ENCODE assay signal across 1 fruit fly cellular context in the genomic region with DNA sequence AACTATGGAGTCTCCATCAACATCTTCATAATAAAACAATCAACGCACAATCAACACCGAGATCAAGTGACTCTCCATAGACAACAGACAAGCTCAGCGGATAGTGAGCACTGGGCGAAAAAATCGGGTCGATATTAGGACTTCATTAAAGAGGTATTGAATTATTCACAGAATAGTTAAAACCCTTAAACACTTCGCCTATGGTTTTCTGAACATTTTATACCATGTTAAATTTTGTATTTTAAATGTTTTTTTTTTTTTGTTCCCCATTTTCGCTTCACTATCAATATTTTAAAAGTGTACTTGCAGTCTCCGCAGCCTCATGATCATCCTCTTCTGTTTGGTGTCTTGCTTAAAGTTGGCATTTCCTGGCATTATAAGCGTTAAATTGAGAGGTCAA.
A peak's percentile ranks its signal among the peaks of the same experiment; 100 is the strongest.
TF ChIP-seq lines count a peak whose summit lies in the region.

No protein-coding gene starts in this region.

TF ChIP-seq in whole organism, embryonic, 481 proteins besides CTCF, POLR2A, EP300 and RAD21 (continued from another document):
- TF ChIP-seq CG2120 (GFP tag; optimal IDR thresholded peaks at IDR 0.05; lab: Kevin White, UChicago) (no peak), onecut (GFP tag; IDR thresholded peaks at IDR 0.05; lab: Robert Waterston, UW) (no peak), ci (GFP tag; IDR thresholded peaks at IDR 0.05; lab: Robert Waterston, UW) (0 out of 3 replicates have a peak, but pooled peaks have one; percentile 51), CG6813 (GFP tag; optimal IDR thresholded peaks at IDR 0.05; lab: Kevin White, UChicago) (no peak), hb (GFP tag; IDR thresholded peaks at IDR 0.05; lab: Robert Waterston, UW; ENCODE audit: partially characterized antibody) (no peak), Mrtf (GFP tag; IDR thresholded peaks at IDR 0.05; lab: Robert Waterston, UW) (no peak)
